Worm (Caenorhabditis elegans) whole organism, young adult: ENCODE measurements around the gene sdha-1.

ENCODE experiments used
- ceh-91 ChIP-seq: fragments of 200-800 bp; sonication (Bioruptor generic); IDR thresholded peaks from 2 replicates; pipeline ENCODE4 v1.3.6; 2022; ENCODE audit warnings: missing genetic modification reagents, missing genetic modification characterization, missing compliant biosample characterization
- dpl-1 ChIP-seq: fragments of 150-350 bp; optimal IDR thresholded peaks from 2 replicates; lab custom pipeline; 2014; ENCODE audit warnings: missing biosample characterization, missing genetic modification reagents, missing genetic modification characterization
- hlh-26 ChIP-seq: fragments of 200-800 bp; sonication (Bioruptor generic); conservative IDR thresholded peaks from 2 replicates; pipeline ENCODE4 v1.3.6; 2022; ENCODE audit warnings: missing genetic modification reagents, missing genetic modification characterization, missing compliant biosample characterization

- TF ChIP-seq hlh-26 (GFP tag; lab: Robert Waterston, UW), result no peak
- TF ChIP-seq ceh-91 (GFP tag; lab: Robert Waterston, UW), result no peak
- TF ChIP-seq dpl-1 (GFP tag; lab: Kevin White, UChicago), result no peak
These were observed 44.9 kb downstream of the sdha-1 start, which contains the start of gene grd-4 for ce11 chrX:8500922-8501321.
